Fruit fly (Drosophila melanogaster) whole organism, pupa: Measurements from ENCODE around the gene CG6154.

Experiments used
- CG10348 ChIP-seq: fragments of 200-800 bp; sonication (Bioruptor generic); IDR thresholded peaks from 2 replicates; pipeline ENCODE4 v1.3.6; 2022; ENCODE audit warnings: missing biosample characterization, missing genetic modification characterization
- CG12605 ChIP-seq: fragments of 200-800 bp; sonication (Bioruptor generic); IDR thresholded peaks from 2 replicates; pipeline ENCODE4 v1.3.6; 2022; ENCODE audit warnings: missing biosample characterization, missing genetic modification characterization
- CG13204 ChIP-seq: fragments of 200-800 bp; sonication (Bioruptor generic); optimal IDR thresholded peaks from 2 replicates; lab custom pipeline; 2018; ENCODE audit warnings: missing biosample characterization, mild to moderate bottlenecking, missing genetic modification characterization, moderate library complexity
- CG14655 ChIP-seq: fragments of 200-800 bp; sonication (Bioruptor generic); optimal IDR thresholded peaks from 3 replicates; lab custom pipeline; 2017; ENCODE audit warnings: mild to moderate bottlenecking, missing biosample characterization, missing genetic modification reagents, missing genetic modification characterization
- CG15710 ChIP-seq: fragments of 200-800 bp; sonication (Bioruptor generic); optimal IDR thresholded peaks from 2 replicates; lab custom pipeline; 2018; ENCODE audit warnings: missing biosample characterization, mild to moderate bottlenecking, missing genetic modification characterization, moderate library complexity
- CG17806 ChIP-seq: fragments of 200-800 bp; sonication (Bioruptor generic); optimal IDR thresholded peaks from 2 replicates; lab custom pipeline; 2018; ENCODE audit warnings: missing biosample characterization, mild to moderate bottlenecking, missing genetic modification characterization, moderate library complexity
- CG32121 ChIP-seq: fragments of 200-800 bp; sonication (Bioruptor generic); IDR thresholded peaks from 2 replicates; pipeline ENCODE4 v1.3.6; 2022; ENCODE audit warnings: missing biosample characterization, missing genetic modification characterization
- CG34367 ChIP-seq: fragments of 200-800 bp; sonication (Bioruptor generic); optimal IDR thresholded peaks from 2 replicates; lab custom pipeline; 2018; ENCODE audit warnings: missing biosample characterization, mild to moderate bottlenecking, missing genetic modification characterization
- CG4496 ChIP-seq: fragments of 200-800 bp; sonication (Bioruptor generic); IDR thresholded peaks from 3 replicates; pipeline ENCODE4 v1.3.6; 2022; ENCODE audit warnings: missing biosample characterization, missing genetic modification characterization
- CG8159 ChIP-seq: fragments of 200-800 bp; sonication (Bioruptor generic); optimal IDR thresholded peaks from 3 replicates; lab custom pipeline; 2018; ENCODE audit warnings: missing biosample characterization, mild to moderate bottlenecking, missing genetic modification characterization, moderate library complexity
- CG8301 ChIP-seq: fragments of 200-800 bp; sonication (Bioruptor generic); optimal IDR thresholded peaks from 2 replicates; lab custom pipeline; 2018; ENCODE audit warnings: missing biosample characterization, mild to moderate bottlenecking, missing genetic modification characterization
- CG9948 ChIP-seq: fragments of 200-800 bp; sonication (Bioruptor generic); optimal IDR thresholded peaks from 2 replicates; lab custom pipeline; 2018; ENCODE audit warnings: missing biosample characterization, mild to moderate bottlenecking, missing genetic modification characterization, moderate library complexity
- D1 ChIP-seq: fragments of 200-800 bp; sonication (Bioruptor generic); optimal IDR thresholded peaks from 2 replicates; lab custom pipeline; 2018; ENCODE audit warnings: missing biosample characterization, mild to moderate bottlenecking, missing genetic modification characterization, moderate library complexity
- EcR ChIP-seq: fragments of 200-800 bp; sonication (Bioruptor generic); optimal IDR thresholded peaks from 3 replicates; lab custom pipeline; 2019; ENCODE audit warnings: missing biosample characterization, missing genetic modification characterization, mild to moderate bottlenecking, moderate library complexity, missing genetic modification reagents
- Ets98B ChIP-seq: fragments of 200-800 bp; sonication (Bioruptor generic); IDR thresholded peaks from 2 replicates; pipeline ENCODE4 v1.3.6; 2022; ENCODE audit warnings: missing biosample characterization, missing genetic modification characterization
- Pif1A ChIP-seq: fragments of 200-800 bp; sonication (Bioruptor generic); optimal IDR thresholded peaks from 3 replicates; lab custom pipeline; 2016; ENCODE audit warnings: missing biosample characterization, missing genetic modification characterization
- Pif1B ChIP-seq: fragments of 200-800 bp; sonication (Bioruptor generic); optimal IDR thresholded peaks from 3 replicates; lab custom pipeline; 2016; ENCODE audit warnings: missing biosample characterization, missing genetic modification characterization
- Snoo ChIP-seq: fragments of 200-800 bp; sonication (Bioruptor generic); optimal IDR thresholded peaks from 3 replicates; lab custom pipeline; 2017; ENCODE audit warnings: missing biosample characterization, mild to moderate bottlenecking, missing genetic modification characterization, inconsistent platforms
- fd96Ca ChIP-seq: fragments of 200-800 bp; sonication (Bioruptor generic); IDR thresholded peaks from 3 replicates; pipeline ENCODE4 v1.3.6; 2022; ENCODE audit warnings: missing biosample characterization, missing genetic modification characterization
- gl ChIP-seq: fragments of 200-800 bp; sonication (Bioruptor generic); optimal IDR thresholded peaks from 2 replicates; lab custom pipeline; 2018; ENCODE audit warnings: missing biosample characterization, mild to moderate bottlenecking, missing genetic modification characterization
- rn ChIP-seq: fragments of 200-800 bp; sonication (Bioruptor generic); IDR thresholded peaks from 2 replicates; pipeline ENCODE4 v1.3.6; 2022; ENCODE audit warnings: missing biosample characterization, missing genetic modification characterization

Gene CG6154

DNA sequence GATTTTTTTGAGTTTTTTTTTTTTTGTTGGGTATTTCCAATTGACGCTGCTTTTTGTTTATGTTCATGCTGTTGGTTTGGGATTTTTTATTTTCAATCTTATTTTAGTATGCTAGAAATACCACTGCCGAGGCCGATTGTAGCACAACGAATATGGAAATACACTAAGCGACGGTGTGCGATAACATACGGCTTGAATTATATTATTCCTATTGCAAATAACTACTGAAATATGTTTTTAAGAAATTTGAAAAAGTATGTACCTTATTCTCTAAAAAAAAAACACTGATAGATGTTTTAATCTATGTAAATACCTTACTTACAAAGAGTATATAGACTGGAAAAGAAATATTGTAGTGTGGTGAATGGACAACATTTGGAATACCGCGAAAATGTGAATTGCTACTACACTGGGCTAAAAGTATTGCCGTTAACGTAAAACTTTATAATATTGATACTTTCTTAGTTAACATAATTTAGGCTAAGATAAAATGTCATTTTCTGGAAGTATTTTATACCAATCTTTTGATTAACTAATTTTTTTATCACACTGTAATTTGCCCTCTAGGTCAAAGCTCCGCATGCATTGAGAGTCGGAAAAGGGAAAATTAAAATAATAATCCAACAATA, 19.9 kb upstream of the CG6154 start:
- TF ChIP-seq rn (GFP tag; lab: Robert Waterston, UW): no peak
- TF ChIP-seq, all 21 proteins: peak for 0

DNA sequence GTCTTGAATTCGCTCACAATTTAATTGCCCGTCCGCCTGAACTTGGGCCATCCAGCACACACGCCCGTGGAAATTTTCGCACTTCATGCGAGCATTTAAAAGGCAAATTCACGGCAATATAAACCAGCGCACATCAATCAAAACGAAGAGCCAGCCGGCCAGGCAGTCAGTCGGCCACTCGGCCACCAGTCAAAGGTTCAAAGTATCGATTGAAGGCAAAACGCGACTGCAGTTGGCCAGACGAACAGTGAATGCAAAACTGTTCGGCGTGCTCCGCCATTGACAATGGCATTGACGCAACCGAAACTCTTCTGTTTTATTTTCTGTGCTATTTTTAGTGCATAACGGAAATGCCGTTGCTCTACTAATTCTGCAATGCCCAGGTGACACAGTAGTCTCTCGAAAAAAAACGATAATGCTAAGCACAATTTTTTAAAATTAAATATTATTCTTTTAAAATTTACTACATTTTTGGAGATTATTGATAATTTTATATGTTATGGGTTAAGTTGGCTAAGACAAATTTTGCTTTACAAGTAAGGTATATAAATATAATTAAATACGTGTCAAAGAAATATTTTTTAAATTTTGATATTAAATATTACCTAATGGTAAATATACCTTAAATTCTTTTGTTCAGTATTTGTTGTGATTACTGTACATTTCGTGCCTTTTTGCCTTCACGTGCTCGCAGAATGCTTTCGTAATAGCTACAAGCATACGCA, 14.5 kb upstream of the CG6154 start:
- TF ChIP-seq CG8301 (peak; percentile 46), CG12605 (GFP tag; lab: Robert Waterston, UW) (no peak), EcR (no peak), Pif1B (GFP tag; lab: Kevin White, UChicago) (no peak), CG10348 (GFP tag; lab: Robert Waterston, UW) (no peak; the same call in 1 of the 2 replicates), CG17806 (peak; percentile 13), CG9948 (tag; lab: Kevin White, UChicago) (no peak), CG4496 (GFP tag; lab: Robert Waterston, UW) (0 out of 3 replicates have a peak, but pooled peaks have one; percentile 29), CG14655 (GFP tag; lab: Kevin White, UChicago) (peak; percentile 68), CG13204 (GFP tag; lab: Kevin White, UChicago) (no peak), fd96Ca (GFP tag; lab: Robert Waterston, UW) (peak; percentile 43; the same call in 1 of the 3 replicates), CG8159 (tag; lab: Kevin White, UChicago) (peak; percentile 67), CG32121 (GFP tag; lab: Robert Waterston, UW) (0 out of 2 replicates have a peak, but pooled peaks have one; percentile 37)

DNA sequence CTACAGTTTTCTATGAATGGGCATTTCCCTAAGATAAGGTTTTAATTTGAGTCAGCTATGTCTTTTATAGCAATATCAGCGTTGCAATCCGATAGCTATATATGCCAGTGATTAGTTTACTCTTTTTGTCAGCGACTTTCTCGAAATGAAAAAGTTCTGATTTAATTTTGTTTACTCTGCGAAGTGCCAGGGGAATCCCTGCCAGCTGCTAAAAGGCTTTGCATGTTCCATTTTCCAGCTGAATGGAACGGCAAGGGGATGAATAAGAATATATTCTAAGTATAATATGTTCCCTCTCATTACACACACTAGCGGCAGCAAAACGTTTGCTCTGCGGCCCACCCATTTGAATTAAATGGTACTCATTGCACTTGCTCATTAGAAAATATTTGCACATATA, 12.6 kb upstream of the CG6154 start:
- TF ChIP-seq CG12605 (GFP tag; lab: Robert Waterston, UW): no peak
- TF ChIP-seq Pif1A (GFP tag; lab: Kevin White, UChicago): no peak
- no peak for TF ChIP-seq CG8301
- no peak for TF ChIP-seq rn (GFP tag; lab: Robert Waterston, UW)
- TF ChIP-seq CG9948 (tag; lab: Kevin White, UChicago): no peak
- TF ChIP-seq fd96Ca (GFP tag; lab: Robert Waterston, UW): no peak
- TF ChIP-seq CG32121 (GFP tag; lab: Robert Waterston, UW): no peak
- no peak for TF ChIP-seq CG8159 (tag; lab: Kevin White, UChicago)
- no peak for TF ChIP-seq CG15710 (tag; lab: Kevin White, UChicago)
- TF ChIP-seq CG34367 (tag; lab: Kevin White, UChicago): no peak
- no peak for TF ChIP-seq Snoo (tag; lab: Kevin White, UChicago)
- TF ChIP-seq CG13204 (GFP tag; lab: Kevin White, UChicago): no peak
- TF ChIP-seq CG14655 (GFP tag; lab: Kevin White, UChicago): no peak
- no peak for TF ChIP-seq gl (tag; lab: Kevin White, UChicago)
- no peak for TF ChIP-seq CG17806

DNA sequence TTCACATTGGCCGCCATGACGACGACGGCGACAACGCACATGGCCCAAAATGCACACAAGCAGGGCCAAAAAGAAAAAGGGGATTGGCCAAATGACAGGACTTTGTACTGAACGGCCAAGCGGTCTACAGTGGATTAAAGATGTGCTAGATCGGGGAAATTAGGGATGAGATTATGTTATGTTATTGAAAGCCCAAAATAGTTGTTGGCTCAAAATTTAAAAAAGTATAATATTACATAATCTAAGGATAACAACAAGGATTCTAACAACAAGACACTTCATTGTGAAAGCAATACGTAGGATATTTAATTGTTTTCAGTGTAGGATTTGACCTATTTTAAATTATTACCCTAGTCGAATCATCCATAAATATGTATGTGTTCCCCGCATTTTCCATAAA, 10.7 kb upstream of the CG6154 start:
- TF ChIP-seq EcR (no peak), rn (GFP tag; lab: Robert Waterston, UW) (no peak), Pif1B (GFP tag; lab: Kevin White, UChicago) (no peak), CG9948 (tag; lab: Kevin White, UChicago) (no peak), CG32121 (GFP tag; lab: Robert Waterston, UW) (no peak), CG10348 (GFP tag; lab: Robert Waterston, UW) (no peak), CG12605 (GFP tag; lab: Robert Waterston, UW) (no peak), Pif1A (GFP tag; lab: Kevin White, UChicago) (no peak), CG14655 (GFP tag; lab: Kevin White, UChicago) (no peak), CG17806 (no peak), CG8159 (tag; lab: Kevin White, UChicago) (no peak), gl (tag; lab: Kevin White, UChicago) (no peak), CG13204 (GFP tag; lab: Kevin White, UChicago) (no peak), Ets98B (GFP tag; lab: Robert Waterston, UW) (no peak), Snoo (tag; lab: Kevin White, UChicago) (no peak), fd96Ca (GFP tag; lab: Robert Waterston, UW) (no peak), CG4496 (GFP tag; lab: Robert Waterston, UW) (no peak), CG8301 (no peak), CG15710 (tag; lab: Kevin White, UChicago) (no peak), CG34367 (tag; lab: Kevin White, UChicago) (no peak)

DNA sequence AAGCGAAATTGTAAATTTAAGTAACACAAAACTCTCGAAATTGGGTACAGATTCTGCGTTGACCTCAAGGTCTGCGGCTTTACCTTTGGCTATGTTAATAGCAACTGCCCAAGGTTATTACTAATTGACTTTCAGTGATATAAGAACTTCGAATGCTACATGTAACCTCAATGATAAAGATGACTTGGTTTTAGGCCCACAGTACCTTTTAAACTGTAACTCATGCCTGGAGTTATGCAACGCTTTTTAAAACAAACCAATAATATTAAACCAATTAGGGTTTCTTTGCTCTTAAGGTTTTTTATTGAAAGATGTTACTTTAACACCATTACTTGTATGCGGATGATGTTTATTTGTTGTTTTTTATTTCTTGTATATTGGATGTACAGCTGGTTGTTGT, 8.7 kb upstream of the CG6154 start:
- TF ChIP-seq Pif1B (GFP tag; lab: Kevin White, UChicago): no peak
- TF ChIP-seq D1 (tag; lab: Kevin White, UChicago): no peak
- no peak for TF ChIP-seq CG8301
- TF ChIP-seq EcR: no peak
- no peak for TF ChIP-seq rn (GFP tag; lab: Robert Waterston, UW)
- TF ChIP-seq CG15710 (tag; lab: Kevin White, UChicago): no peak
- no peak for TF ChIP-seq gl (tag; lab: Kevin White, UChicago)
- no peak for TF ChIP-seq CG13204 (GFP tag; lab: Kevin White, UChicago)
- no peak for TF ChIP-seq fd96Ca (GFP tag; lab: Robert Waterston, UW)
- TF ChIP-seq Snoo (tag; lab: Kevin White, UChicago): no peak
- no peak for TF ChIP-seq CG10348 (GFP tag; lab: Robert Waterston, UW)
- TF ChIP-seq CG17806: no peak
- no peak for TF ChIP-seq CG34367 (tag; lab: Kevin White, UChicago)
- TF ChIP-seq CG14655 (GFP tag; lab: Kevin White, UChicago): no peak
- no peak for TF ChIP-seq Ets98B (GFP tag; lab: Robert Waterston, UW)
- no peak for TF ChIP-seq CG8159 (tag; lab: Kevin White, UChicago)
